Worm (Caenorhabditis elegans): ENCODE results near the gene R02E4.1.

DNA sequence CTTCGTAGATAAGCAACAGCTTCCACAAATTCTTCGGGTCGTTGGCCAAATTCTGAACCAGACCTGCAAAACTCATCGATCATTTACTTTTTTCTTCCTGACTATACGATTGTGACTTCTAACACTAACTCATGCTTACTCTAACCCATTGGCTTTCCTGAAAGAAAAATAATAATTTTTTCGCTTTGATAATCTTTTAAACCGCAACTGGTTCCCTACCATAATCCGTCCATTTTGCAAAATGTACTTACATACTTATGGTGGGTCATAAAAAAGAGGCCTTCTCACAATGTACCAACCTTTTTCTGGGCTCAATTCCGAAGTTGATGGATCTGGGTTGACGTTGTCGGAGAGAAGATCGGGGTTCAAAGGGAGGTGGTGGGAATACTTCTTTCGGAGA is 9.4 kb downstream of the R02E4.1 start:
- TF ChIP-seq dao-5 (tag; optimal IDR thresholded peaks at IDR 0.05) (no peak), him-1 (tag; optimal IDR thresholded peaks at IDR 0.05) (no peak)
